Worm (Caenorhabditis elegans) whole organism, early embryonic: ENCODE data around the gene F49F1.2.

Experiments
- F13C5.2 ChIP-seq: sonication (generic microtip); optimal IDR thresholded peaks from 2 replicates; lab custom pipeline; 2017; ENCODE audit warnings: mild to moderate bottlenecking, missing genetic modification characterization, inconsistent platforms, missing compliant biosample characterization
- ama-1 ChIP-seq: fragments of 150-350 bp; optimal IDR thresholded peaks from 2 replicates; lab custom pipeline; 2014
- hmbx-1 ChIP-seq: sonication (generic microtip); optimal IDR thresholded peaks from 2 replicates; lab custom pipeline; 2016; ENCODE audit warnings: mild to moderate bottlenecking, missing genetic modification characterization, missing compliant biosample characterization
- hmg-4 ChIP-seq: fragments of 200-800 bp; sonication (Bioruptor generic); optimal IDR thresholded peaks from 2 replicates; lab custom pipeline; 2018; ENCODE audit warnings: mild to moderate bottlenecking, missing genetic modification characterization, missing compliant biosample characterization
- hnd-1 ChIP-seq: sonication (generic microtip); optimal IDR thresholded peaks from 2 replicates; lab custom pipeline; 2016; ENCODE audit warnings: missing genetic modification characterization, missing compliant biosample characterization

ce11 chrIV:4102720-4103119 is 13.0 kb upstream of the F49F1.2 start, which contains the start of gene ubc-1:
- TF ChIP-seq F13C5.2 (tag; lab: Kevin White, UChicago) (no peak), ama-1 (lab: Kevin White, UChicago) (no peak), hnd-1 (tag; lab: Kevin White, UChicago) (no peak), hmbx-1 (tag; lab: Kevin White, UChicago) (no peak), hmg-4 (GFP tag; lab: Kevin White, UChicago) (no peak)
